Fruit fly (Drosophila melanogaster): ENCODE results near the gene tank.

- TF ChIP-seq CG8478 (optimal IDR thresholded peaks at IDR 0.05) (no peak), CTCF (optimal IDR thresholded peaks at IDR 0.05) (no peak)
These were observed 48.3 kb upstream of the tank start for dm6 chr2L:4886132-4886531.
